Worm (Caenorhabditis elegans) whole organism, young adult: ENCODE data around the gene ztf-28.

Source experiments
- bed-1 ChIP-seq: fragments of 200-800 bp; sonication (Bioruptor generic); IDR thresholded peaks from 2 replicates; pipeline ENCODE4 v1.3.6; 2022; ENCODE audit warnings: missing genetic modification reagents, missing genetic modification characterization, missing compliant biosample characterization
- hmg-1.2 ChIP-seq: fragments of 200-800 bp; sonication (Bioruptor generic); IDR thresholded peaks from 2 replicates; pipeline ENCODE4 v1.3.6; 2022; ENCODE audit warnings: missing genetic modification reagents, missing genetic modification characterization, missing compliant biosample characterization
- nfya-2 ChIP-seq: fragments of 200-800 bp; sonication (Bioruptor generic); IDR thresholded peaks from 2 replicates; pipeline ENCODE4 v1.3.6; 2022; ENCODE audit warnings: missing genetic modification reagents, missing genetic modification characterization, missing compliant biosample characterization
- unc-130 ChIP-seq: sonication (generic microtip); optimal IDR thresholded peaks from 2 replicates; lab custom pipeline; 2016; ENCODE audit warnings: missing genetic modification reagents, missing genetic modification characterization, missing compliant biosample characterization
- zfh-2 ChIP-seq: fragments of 200-800 bp; sonication (Bioruptor generic); conservative IDR thresholded peaks from 2 replicates; pipeline ENCODE4 v1.3.6; 2022; ENCODE audit warnings: missing genetic modification reagents, missing genetic modification characterization, missing compliant biosample characterization

- no peak; the same call in 1 of the 2 replicates for TF ChIP-seq hmg-1.2 (GFP tag; lab: Robert Waterston, UW)
- TF ChIP-seq zfh-2 (GFP tag; lab: Robert Waterston, UW): no peak
- TF ChIP-seq unc-130 (GFP tag; lab: Kevin White, UChicago): no peak
- no peak for TF ChIP-seq nfya-2 (GFP tag; lab: Robert Waterston, UW)
- no peak for TF ChIP-seq bed-1 (GFP tag; lab: Robert Waterston, UW)
Observed at ce11 chrV:2109295-2109694, 18.8 kb downstream of the ztf-28 start, which contains the start of gene ckb-4.
